Worm (Caenorhabditis elegans): ENCODE results near the gene cpsf-4.

ce11 chrIV:12093384-12093783, at the start of gene cpsf-4:
- TF ChIP-seq mab-5 (tag; optimal IDR thresholded peaks at IDR 0.05) (no peak), skn-1 (tag; optimal IDR thresholded peaks at IDR 0.05) (no peak), peb-1 (tag; optimal IDR thresholded peaks at IDR 0.05) (no peak), elt-3 (tag; optimal IDR thresholded peaks at IDR 0.05) (no peak), snpc-4 (tag; optimal IDR thresholded peaks at IDR 0.05) (no peak), zag-1 (tag; optimal IDR thresholded peaks at IDR 0.05) (no peak), lin-13 (GFP tag; optimal IDR thresholded peaks at IDR 0.05) (no peak)

All from whole organism, L2 larva.